Worm (Caenorhabditis elegans): ENCODE measurements around the gene H28G03.2.

DNA sequence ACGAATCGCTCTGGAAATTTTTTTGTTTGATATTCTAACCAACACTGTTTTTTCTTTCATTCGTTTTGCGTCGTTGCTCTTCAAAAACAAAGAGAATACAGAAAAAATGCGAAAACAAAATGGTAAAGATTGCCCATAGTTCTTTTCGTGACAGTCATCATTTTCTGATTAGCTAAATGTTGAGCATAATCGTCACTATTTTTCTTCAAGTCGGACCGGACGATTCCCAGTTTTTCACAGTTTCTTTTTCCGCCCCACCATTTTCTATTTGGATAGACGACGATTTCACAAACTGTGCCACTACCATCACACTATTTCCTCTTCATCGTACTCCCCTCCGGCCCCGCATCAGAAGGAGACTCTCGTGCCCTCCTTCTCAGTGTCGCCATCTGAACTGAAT lies 58.0 kb downstream of the H28G03.2 start:
- TF ChIP-seq nhr-237 (tag; optimal IDR thresholded peaks at IDR 0.05) (no peak), F37D6.2 (tag; optimal IDR thresholded peaks at IDR 0.05) (no peak), mep-1 (tag; optimal IDR thresholded peaks at IDR 0.05) (no peak), Y75B8A.6 (GFP tag; IDR thresholded peaks at IDR 0.05) (no peak), snpc-4 (tag; optimal IDR thresholded peaks at IDR 0.05) (no peak), nhr-102 (tag; optimal IDR thresholded peaks at IDR 0.05) (no peak), ama-1 (optimal IDR thresholded peaks at IDR 0.05) (no peak), unc-62 (GFP tag; optimal IDR thresholded peaks at IDR 0.05 in 1 of 2) (peak in 1 of 2 experiments; percentile 92), unc-62 (tag; optimal IDR thresholded peaks at IDR 0.05) (no peak)

Measured in whole organism, L4 larva.